Worm (Caenorhabditis elegans) whole organism, late embryonic: ENCODE results near the gene F53E2.2.

Experiments used
- C08G9.2 ChIP-seq: sonication (generic microtip); optimal IDR thresholded peaks from 2 replicates; lab custom pipeline; 2016; ENCODE audit warnings: mild to moderate bottlenecking, missing genetic modification characterization, moderate library complexity, missing compliant biosample characterization
- C38D4.7 ChIP-seq: fragments of 200-800 bp; sonication (Bioruptor generic); optimal IDR thresholded peaks from 2 replicates; lab custom pipeline; 2018; ENCODE audit warnings: mild to moderate bottlenecking, missing genetic modification characterization, moderate library complexity, missing compliant biosample characterization
- K09A11.1 ChIP-seq: sonication (generic microtip); optimal IDR thresholded peaks from 2 replicates; lab custom pipeline; 2017; ENCODE audit warnings: antibody characterized with exemption, mild to moderate bottlenecking, missing genetic modification characterization, missing compliant biosample characterization; ENCODE audit not compliant: insufficient read depth
- T23F11.4 ChIP-seq: fragments of 200-800 bp; sonication (Bioruptor generic); optimal IDR thresholded peaks from 2 replicates; lab custom pipeline; 2018; ENCODE audit warnings: mild to moderate bottlenecking, missing genetic modification characterization, missing compliant biosample characterization
- ceh-14 ChIP-seq: sonication (generic microtip); optimal IDR thresholded peaks from 2 replicates; lab custom pipeline; 2016; ENCODE audit warnings: missing genotype, missing genetic modification characterization, missing compliant biosample characterization
- ceh-18 ChIP-seq: sonication (generic microtip); optimal IDR thresholded peaks from 2 replicates; lab custom pipeline; 2016; ENCODE audit warnings: missing genetic modification characterization, missing compliant biosample characterization
- ceh-19 ChIP-seq: fragments of 200-800 bp; sonication (Bioruptor generic); optimal IDR thresholded peaks from 2 replicates; lab custom pipeline; 2018; ENCODE audit warnings: mild to moderate bottlenecking, missing genetic modification characterization, missing compliant biosample characterization
- ceh-2 ChIP-seq: sonication (generic microtip); optimal IDR thresholded peaks from 2 replicates; lab custom pipeline; 2016; ENCODE audit warnings: missing genotype, missing genetic modification characterization, missing compliant biosample characterization
- ceh-22 ChIP-seq: sonication (generic microtip); optimal IDR thresholded peaks from 2 replicates; lab custom pipeline; 2017; ENCODE audit warnings: missing biosample characterization, missing genetic modification characterization
- ceh-30 ChIP-seq: fragments of 150-350 bp; optimal IDR thresholded peaks from 2 replicates; lab custom pipeline; 2014; ENCODE audit warnings: missing biosample characterization, missing genetic modification characterization
- ceh-48 ChIP-seq: sonication (generic microtip); optimal IDR thresholded peaks from 2 replicates; lab custom pipeline; 2016; ENCODE audit warnings: missing genetic modification characterization, inconsistent platforms, missing compliant biosample characterization
- che-1 ChIP-seq: sonication (generic microtip); optimal IDR thresholded peaks from 2 replicates; lab custom pipeline; 2016; ENCODE audit warnings: mild to moderate bottlenecking, missing genetic modification characterization, missing compliant biosample characterization
- dve-1 ChIP-seq: sonication (generic microtip); optimal IDR thresholded peaks from 2 replicates; lab custom pipeline; 2017; ENCODE audit warnings: antibody characterized with exemption, mild to moderate bottlenecking, missing genetic modification characterization, missing compliant biosample characterization
- elt-4 ChIP-seq: sonication (generic microtip); optimal IDR thresholded peaks from 2 replicates; lab custom pipeline; 2016; ENCODE audit warnings: missing genetic modification characterization, missing compliant biosample characterization
- hlh-15 ChIP-seq: sonication (generic microtip); optimal IDR thresholded peaks from 2 replicates; lab custom pipeline; 2016; ENCODE audit warnings: missing genetic modification characterization, missing compliant biosample characterization
- hlh-30 ChIP-seq: sonication (generic microtip); optimal IDR thresholded peaks from 2 replicates; lab custom pipeline; 2017; ENCODE audit warnings: antibody characterized with exemption, missing genetic modification characterization, missing compliant biosample characterization; ENCODE audit not compliant: insufficient read depth
- nfya-1 ChIP-seq: sonication (generic microtip); optimal IDR thresholded peaks from 2 replicates; lab custom pipeline; 2017; ENCODE audit warnings: missing genetic modification characterization, mild to moderate bottlenecking, missing compliant biosample characterization, antibody characterized with exemption, moderate library complexity
- nhr-11 ChIP-seq: fragments of 150-350 bp; optimal IDR thresholded peaks from 2 replicates; lab custom pipeline; 2014; ENCODE audit warnings: missing biosample characterization, missing genetic modification characterization
- nhr-232 ChIP-seq: sonication (generic microtip); optimal IDR thresholded peaks from 2 replicates; lab custom pipeline; 2016; ENCODE audit warnings: missing genetic modification characterization, missing compliant biosample characterization
- pat-9 ChIP-seq: fragments of 200-800 bp; sonication (Bioruptor generic); optimal IDR thresholded peaks from 2 replicates; lab custom pipeline; 2018; ENCODE audit warnings: mild to moderate bottlenecking, missing genetic modification characterization, moderate library complexity, missing compliant biosample characterization
- pha-2 ChIP-seq: sonication (generic microtip); optimal IDR thresholded peaks from 2 replicates; lab custom pipeline; 2017; ENCODE audit warnings: mild to moderate bottlenecking, missing genetic modification characterization, missing compliant biosample characterization
- pros-1 ChIP-seq: fragments of 150-350 bp; optimal IDR thresholded peaks from 2 replicates; lab custom pipeline; 2014; ENCODE audit warnings: missing biosample characterization, missing genetic modification reagents, missing genetic modification characterization
- rnt-1 ChIP-seq: sonication (generic microtip); optimal IDR thresholded peaks from 2 replicates; lab custom pipeline; 2016; ENCODE audit warnings: missing genetic modification characterization, missing compliant biosample characterization
- sdc-2 ChIP-seq: sonication (generic microtip); optimal IDR thresholded peaks from 2 replicates; lab custom pipeline; 2016; ENCODE audit warnings: missing genotype, missing genetic modification characterization, missing compliant biosample characterization
- sox-4 ChIP-seq: sonication (generic microtip); optimal IDR thresholded peaks from 2 replicates; lab custom pipeline; 2017; ENCODE audit warnings: mild to moderate bottlenecking, missing genetic modification characterization, inconsistent platforms, missing compliant biosample characterization
- syd-9 ChIP-seq: sonication (generic microtip); optimal IDR thresholded peaks from 2 replicates; lab custom pipeline; 2016; ENCODE audit warnings: mild to moderate bottlenecking, missing genetic modification characterization, moderate library complexity, missing compliant biosample characterization
- tbx-2 ChIP-seq: sonication (generic microtip); optimal IDR thresholded peaks from 2 replicates; lab custom pipeline; 2016; ENCODE audit warnings: missing genetic modification characterization, missing compliant biosample characterization
- tbx-7 ChIP-seq: sonication (generic microtip); optimal IDR thresholded peaks from 2 replicates; lab custom pipeline; 2016; ENCODE audit warnings: missing genotype, missing genetic modification characterization, missing compliant biosample characterization
- ttx-3 ChIP-seq: sonication (generic microtip); optimal IDR thresholded peaks from 2 replicates; lab custom pipeline; 2016; ENCODE audit warnings: missing genetic modification reagents, missing genetic modification characterization, missing compliant biosample characterization
- unc-3 ChIP-seq, 2 experiments: fragments of 200-800 bp in 1 of 2; sonication (Bioruptor generic) in 1 of 2; sonication (generic microtip) in 1 of 2; conservative IDR thresholded peaks in 1 of 2; optimal IDR thresholded peaks in 1 of 2; 2 replicates each; pipeline versions ENCODE4 v1.3.6 to Lab custom; 2016 to 2022; ENCODE audit warnings: missing compliant biosample characterization in 2 of 2, missing genetic modification characterization in 2 of 2, missing genetic modification reagents in 1 of 2
- unc-42 ChIP-seq: sonication (generic microtip); optimal IDR thresholded peaks from 2 replicates; lab custom pipeline; 2016; ENCODE audit warnings: missing genotype, missing genetic modification characterization, missing compliant biosample characterization
- unc-55 ChIP-seq: sonication (generic microtip); optimal IDR thresholded peaks from 2 replicates; lab custom pipeline; 2017; ENCODE audit warnings: missing biosample characterization, missing genetic modification reagents, missing genetic modification characterization
- zip-5 ChIP-seq: sonication (generic microtip); optimal IDR thresholded peaks from 2 replicates; lab custom pipeline; 2016; ENCODE audit warnings: missing genetic modification characterization, missing compliant biosample characterization

The F53E2.2 gene

DNA sequence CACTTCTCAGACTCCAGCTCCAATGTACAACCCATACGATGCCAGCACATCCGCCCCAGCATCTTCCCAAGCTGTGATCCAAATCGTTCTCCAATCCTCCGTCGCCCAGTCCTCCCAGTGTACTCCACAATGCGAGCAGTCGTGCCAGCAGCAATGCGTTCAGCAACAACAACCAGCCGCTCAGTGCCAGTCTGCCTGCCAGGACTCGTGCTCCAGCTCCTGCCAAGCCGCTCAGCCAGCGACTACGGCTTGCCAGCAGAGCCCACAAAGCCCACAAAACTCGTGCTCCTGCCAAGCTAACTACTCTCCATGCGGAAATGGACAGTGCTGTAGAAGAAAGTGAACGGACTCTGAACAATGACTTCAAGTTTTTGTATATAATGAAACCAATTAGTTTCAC is 9.0 kb upstream of the F53E2.2 start:
- TF ChIP-seq elt-4 (tag; lab: Kevin White, UChicago) (peak; percentile 48), ceh-22 (tag; lab: Kevin White, UChicago) (no peak)

- TF ChIP-seq unc-55 (peak; percentile 17), hlh-30 (tag; lab: Kevin White, UChicago) (peak; percentile 90), ceh-48 (tag; lab: Kevin White, UChicago) (peak; percentile 66), T23F11.4 (no peak), nhr-232 (no peak), tbx-7 (no peak), nhr-11 (tag; lab: Kevin White, UChicago) (no peak), nfya-1 (tag; lab: Kevin White, UChicago) (no peak), ttx-3 (tag; lab: Kevin White, UChicago) (no peak), sdc-2 (tag; lab: Kevin White, UChicago) (no peak), pha-2 (tag; lab: Kevin White, UChicago) (no peak), C08G9.2 (tag; lab: Kevin White, UChicago) (no peak), dve-1 (no peak), ceh-30 (tag; lab: Kevin White, UChicago) (no peak)
Measured at ce11 chrV:1466949-1467348, 7.9 kb upstream of the F53E2.2 start.

DNA sequence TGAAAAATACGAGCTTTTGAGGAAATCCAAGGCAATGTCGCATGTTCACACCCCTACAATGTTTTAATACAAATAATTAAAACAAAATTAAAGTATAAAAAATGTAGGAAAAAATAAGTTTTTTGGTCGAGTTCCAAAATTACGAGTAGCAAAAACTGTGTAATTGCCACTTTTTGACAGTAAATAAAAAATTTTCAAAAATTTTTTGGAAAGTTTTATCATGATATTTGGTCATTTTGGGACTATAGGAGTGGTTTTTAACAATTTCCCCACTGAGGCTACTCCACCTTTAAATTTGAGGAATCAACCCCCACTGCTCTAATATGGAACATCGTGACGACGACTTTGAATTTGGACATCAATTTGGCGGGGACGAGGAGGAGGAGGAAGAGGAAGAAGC is 7.4 kb upstream of the F53E2.2 start, which contains the start of gene gid-8:
TSS of gene gid-8 (plus strand) at position 301 of the 400 bp plus-strand sequence.
- TF ChIP-seq ttx-3 (tag; lab: Kevin White, UChicago) (no peak), che-1 (tag; lab: Kevin White, UChicago) (no peak), hlh-15 (tag; lab: Kevin White, UChicago) (no peak), C38D4.7 (GFP tag; lab: Kevin White, UChicago) (no peak), ceh-19 (GFP tag; lab: Kevin White, UChicago) (no peak), zip-5 (tag; lab: Kevin White, UChicago) (no peak), tbx-7 (no peak), nfya-1 (tag; lab: Kevin White, UChicago) (no peak), K09A11.1 (tag; lab: Kevin White, UChicago) (no peak), pros-1 (tag; lab: Kevin White, UChicago) (no peak), unc-42 (tag; lab: Kevin White, UChicago) (no peak)

DNA sequence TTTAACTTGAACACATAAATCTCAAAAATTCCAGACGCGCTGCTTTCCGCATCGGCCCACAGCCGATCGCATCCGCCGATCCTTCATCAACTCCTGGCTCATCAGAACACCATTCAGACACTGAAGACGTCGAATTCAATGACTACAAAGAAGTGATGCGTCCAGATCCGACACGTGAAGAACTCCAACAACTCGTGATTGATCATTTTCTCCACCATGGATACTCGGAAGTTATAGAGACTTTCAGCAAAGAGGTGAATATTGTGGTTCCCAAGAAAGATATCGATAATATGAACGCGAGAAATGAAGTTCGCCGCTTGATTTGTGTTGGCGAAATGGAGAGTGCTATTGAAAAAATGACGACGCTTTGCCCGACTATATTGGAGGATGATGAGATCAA is 6.0 kb upstream of the F53E2.2 start:
- TF ChIP-seq ceh-2 (tag; lab: Kevin White, UChicago) = no peak
- TF ChIP-seq, all 69 proteins: peak for 0

- no peak for TF ChIP-seq pha-2 (tag; lab: Kevin White, UChicago)
- TF ChIP-seq sox-4 (tag; lab: Kevin White, UChicago) = no peak
- TF ChIP-seq ceh-14 (tag; lab: Kevin White, UChicago) = no peak
- peak; percentile 18 for TF ChIP-seq rnt-1 (tag; lab: Kevin White, UChicago)
- peak; percentile 83 for TF ChIP-seq ceh-18 (tag; lab: Kevin White, UChicago)
- no peak for TF ChIP-seq unc-3 (GFP tag; conservative IDR thresholded peaks at IDR 0.05; lab: Robert Waterston, UW)
- no peak for TF ChIP-seq unc-3 (tag; optimal IDR thresholded peaks at IDR 0.05; lab: Kevin White, UChicago)
- TF ChIP-seq unc-42 (tag; lab: Kevin White, UChicago) = peak; percentile 64
- peak; percentile 20 for TF ChIP-seq tbx-2 (tag; lab: Kevin White, UChicago)
- TF ChIP-seq pat-9 (tag; lab: Kevin White, UChicago) = peak; percentile 23
- peak; percentile 5 for TF ChIP-seq syd-9 (tag; lab: Kevin White, UChicago)
- TF ChIP-seq, all 69 proteins: peak for 6
Measured at ce11 chrV:1471078-1471969, 3.6 kb upstream of the F53E2.2 start.
